Worm (Caenorhabditis elegans) whole organism, midembryonic: ENCODE data around the gene lec-8.

ENCODE experiments used
- cog-1 ChIP-seq: sonication (generic microtip); optimal IDR thresholded peaks from 2 replicates; lab custom pipeline; 2016; ENCODE audit warnings: missing genetic modification characterization, missing compliant biosample characterization
- flt-1 ChIP-seq: fragments of 200-800 bp; sonication (Bioruptor generic); IDR thresholded peaks from 2 replicates; pipeline ENCODE4 v1.3.6; 2022; ENCODE audit warnings: missing genetic modification characterization, missing compliant biosample characterization
- klf-2 ChIP-seq: fragments of 200-800 bp; sonication (Bioruptor generic); conservative IDR thresholded peaks from 2 replicates; pipeline ENCODE4 v1.3.6; 2022; ENCODE audit warnings: missing genetic modification reagents, missing genetic modification characterization, missing compliant biosample characterization
- med-1 ChIP-seq: sonication (generic microtip); optimal IDR thresholded peaks from 2 replicates; lab custom pipeline; 2017; ENCODE audit warnings: missing genetic modification characterization, mild to moderate bottlenecking, missing compliant biosample characterization, antibody characterized with exemption, missing genetic modification reagents; ENCODE audit not compliant: insufficient read depth
- tab-1 ChIP-seq: fragments of 200-800 bp; sonication (Bioruptor generic); IDR thresholded peaks from 2 replicates; pipeline ENCODE4 v1.3.6; 2022; ENCODE audit warnings: missing genetic modification characterization, missing compliant biosample characterization
- ztf-23 ChIP-seq: fragments of 200-800 bp; sonication (Bioruptor generic); IDR thresholded peaks from 2 replicates; pipeline ENCODE4 v1.3.6; 2022; ENCODE audit warnings: missing genetic modification reagents, missing genetic modification characterization, missing compliant biosample characterization

DNA sequence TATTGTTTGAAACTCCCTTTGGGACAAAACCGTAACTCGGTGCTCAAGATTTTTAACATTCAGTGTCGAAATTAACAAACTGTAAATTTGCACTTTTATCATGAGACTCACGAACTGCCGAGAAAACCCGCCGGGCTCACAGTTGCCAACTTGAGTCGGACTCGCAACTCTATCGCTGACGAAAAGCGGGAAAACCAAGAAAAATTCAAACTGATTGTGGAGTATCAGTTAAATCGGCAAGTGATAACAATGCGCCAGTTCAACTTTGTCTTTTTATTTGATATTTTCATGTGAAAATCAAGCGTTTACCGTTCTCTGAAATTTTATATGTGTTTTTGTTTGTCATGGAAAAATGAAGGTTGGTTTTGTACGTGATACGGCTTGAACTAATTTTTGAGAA lies 32.2 kb downstream of the lec-8 start:
- TF ChIP-seq cog-1 (tag; lab: Kevin White, UChicago): no peak
- no peak for TF ChIP-seq ztf-23 (GFP tag; lab: Robert Waterston, UW)
- no peak for TF ChIP-seq med-1 (GFP tag; lab: Kevin White, UChicago)
- no peak for TF ChIP-seq tab-1 (GFP tag; lab: Robert Waterston, UW)
- no peak for TF ChIP-seq klf-2
- no peak for TF ChIP-seq flt-1 (GFP tag; lab: Robert Waterston, UW)
